Worm (Caenorhabditis elegans): Measurements from ENCODE around the gene math-38.
"Not testable (repeated sequence)": the region's sequence is repeated elsewhere in the genome, so short reads cannot be mapped to it uniquely, and the experiment has no call there.

ce11 chrII:1627783-1628182 lies 48.0 kb upstream of the math-38 start, which contains the start of gene C08E3.15:
- TF ChIP-seq skn-1, pha-4, elt-1, ZK546.5, hmg-11 (tag; optimal IDR thresholded peaks at IDR 0.05): not testable (repeated sequence)
